Worm (Caenorhabditis elegans) whole organism, L1 larva: ENCODE data around the gene C27D9.2.

ENCODE experiments used
- F16B12.6 ChIP-seq: fragments of 150-350 bp; optimal IDR thresholded peaks from 2 replicates; lab custom pipeline; 2014; ENCODE audit warnings: missing biosample characterization, missing genetic modification characterization
- Y116A8C.19 ChIP-seq: sonication (generic microtip); optimal IDR thresholded peaks from 2 replicates; lab custom pipeline; 2016; ENCODE audit warnings: missing compliant biosample characterization, missing genetic modification characterization, borderline replicate concordance
- aha-1 ChIP-seq: fragments of 150-350 bp; optimal IDR thresholded peaks from 2 replicates; lab custom pipeline; 2014; ENCODE audit warnings: missing biosample characterization, missing genetic modification characterization
- aly-2 ChIP-seq: fragments of 150-350 bp; optimal IDR thresholded peaks from 2 replicates; lab custom pipeline; 2014; ENCODE audit warnings: missing biosample characterization, missing genetic modification characterization
- blmp-1 ChIP-seq: fragments of 150-350 bp; optimal IDR thresholded peaks from 2 replicates; lab custom pipeline; 2014; ENCODE audit warnings: missing biosample characterization, missing genetic modification characterization
- ceh-63 ChIP-seq: fragments of 200-800 bp; sonication (Bioruptor generic); optimal IDR thresholded peaks from 2 replicates; lab custom pipeline; 2018; ENCODE audit warnings: mild to moderate bottlenecking, missing genetic modification characterization, missing compliant biosample characterization
- ceh-88 ChIP-seq: fragments of 200-800 bp; sonication (Bioruptor generic); IDR thresholded peaks from 2 replicates; pipeline ENCODE4 v1.3.6; 2022; ENCODE audit warnings: missing genetic modification characterization, missing compliant biosample characterization
- ceh-90 ChIP-seq: sonication (generic microtip); optimal IDR thresholded peaks from 2 replicates; lab custom pipeline; 2016; ENCODE audit warnings: missing genetic modification characterization, missing compliant biosample characterization
- efl-1 ChIP-seq, 4 experiments: fragments of 150-350 bp; optimal IDR thresholded peaks in 3 of 4; peaks in 1 of 4; 1 replicate in 1 of 4; 2 replicates in 3 of 4; lab custom pipeline; 2014; ENCODE audit warnings: missing biosample characterization in 2 of 4, missing genetic modification characterization in 2 of 4, missing genetic modification reagents in 2 of 4
- egl-13 ChIP-seq: sonication (generic microtip); optimal IDR thresholded peaks from 2 replicates; lab custom pipeline; 2016; ENCODE audit warnings: missing genotype, missing genetic modification reagents, missing genetic modification characterization, missing compliant biosample characterization
- egl-27 ChIP-seq, 2 experiments: fragments of 150-350 bp in 1 of 2; sonication (generic microtip); optimal IDR thresholded peaks; 3 replicates each; lab custom pipeline; 2017 to 2018; ENCODE audit warnings: missing biosample characterization in 2 of 2, missing genetic modification characterization in 2 of 2, missing genetic modification reagents in 2 of 2
- elt-2 ChIP-seq: sonication (generic microtip); optimal IDR thresholded peaks from 2 replicates; lab custom pipeline; 2016; ENCODE audit warnings: missing genetic modification characterization, mild to moderate bottlenecking, inconsistent platforms, missing compliant biosample characterization, missing genetic modification reagents
- elt-3 ChIP-seq, 6 experiments: fragments of 150-350 bp in 1 of 6; sonication (generic microtip); optimal IDR thresholded peaks; 2 replicates each; lab custom pipeline; 2017 to 2018; ENCODE audit warnings: missing biosample characterization in 6 of 6, missing genetic modification characterization in 6 of 6, inconsistent platforms in 1 of 6
- ets-5 ChIP-seq: fragments of 200-800 bp; sonication (Bioruptor generic); IDR thresholded peaks from 2 replicates; pipeline ENCODE4 v1.3.6; 2022; ENCODE audit warnings: missing genetic modification characterization, missing compliant biosample characterization
- fkh-10 ChIP-seq: sonication (generic microtip); optimal IDR thresholded peaks from 2 replicates; lab custom pipeline; 2017; ENCODE audit warnings: missing biosample characterization, missing genetic modification reagents, missing genetic modification characterization
- fkh-4 ChIP-seq: sonication (generic microtip); optimal IDR thresholded peaks from 2 replicates; lab custom pipeline; 2016; ENCODE audit warnings: missing compliant biosample characterization, missing genetic modification characterization, borderline replicate concordance
- fkh-8 ChIP-seq: sonication (generic microtip); optimal IDR thresholded peaks from 2 replicates; lab custom pipeline; 2016; ENCODE audit warnings: mild to moderate bottlenecking, missing genetic modification characterization, missing compliant biosample characterization
- fos-1 ChIP-seq: fragments of 150-350 bp; optimal IDR thresholded peaks from 2 replicates; lab custom pipeline; 2014; ENCODE audit warnings: missing biosample characterization, missing genetic modification characterization
- hlh-4 ChIP-seq: sonication (generic microtip); optimal IDR thresholded peaks from 2 replicates; lab custom pipeline; 2016; ENCODE audit warnings: mild to moderate bottlenecking, missing genetic modification characterization, missing compliant biosample characterization
- irx-1 ChIP-seq: sonication (generic microtip); optimal IDR thresholded peaks from 2 replicates; lab custom pipeline; 2016; ENCODE audit warnings: missing genetic modification characterization, missing compliant biosample characterization
- jun-1 ChIP-seq: fragments of 150-350 bp; optimal IDR thresholded peaks from 2 replicates; lab custom pipeline; 2014; ENCODE audit warnings: missing biosample characterization, missing genetic modification reagents, missing genetic modification characterization
- lin-14 ChIP-seq: fragments of 200-800 bp; sonication (Bioruptor generic); optimal IDR thresholded peaks from 2 replicates; lab custom pipeline; 2018; ENCODE audit warnings: mild to moderate bottlenecking, missing genetic modification characterization, moderate library complexity, missing compliant biosample characterization
- lin-35 ChIP-seq, 2 experiments: fragments of 150-350 bp; optimal IDR thresholded peaks; 2 replicates each; lab custom pipeline; 2014; ENCODE audit warnings: missing biosample characterization in 2 of 2, missing genetic modification characterization in 2 of 2, missing genetic modification reagents in 2 of 2
- lsy-2 ChIP-seq, 2 experiments: fragments of 150-350 bp; optimal IDR thresholded peaks; 2 replicates each; lab custom pipeline; 2014; ENCODE audit warnings: missing biosample characterization in 2 of 2, missing genetic modification characterization in 2 of 2
- mab-9 ChIP-seq: fragments of 200-800 bp; sonication (Bioruptor generic); IDR thresholded peaks from 2 replicates; pipeline ENCODE4 v1.3.6; 2022; ENCODE audit warnings: missing genetic modification reagents, missing genetic modification characterization, missing compliant biosample characterization
- mdl-1 ChIP-seq, 2 experiments: fragments of 150-350 bp; optimal IDR thresholded peaks; 2 replicates each; lab custom pipeline; 2014 to 2017; ENCODE audit warnings: missing biosample characterization in 2 of 2, missing genetic modification characterization in 2 of 2, inconsistent platforms in 1 of 2
- mef-2 ChIP-seq: fragments of 150-350 bp; optimal IDR thresholded peaks from 2 replicates; lab custom pipeline; 2014; ENCODE audit warnings: missing biosample characterization, missing genetic modification characterization
- mep-1 ChIP-seq: fragments of 150-350 bp; optimal IDR thresholded peaks from 2 replicates; lab custom pipeline; 2014; ENCODE audit warnings: missing biosample characterization, missing genetic modification characterization
- nhr-19 ChIP-seq: fragments of 200-800 bp; sonication (Bioruptor generic); conservative IDR thresholded peaks from 2 replicates; pipeline ENCODE4 v1.3.6; 2022; ENCODE audit warnings: missing genetic modification characterization, missing compliant biosample characterization
- nhr-20 ChIP-seq: sonication (generic microtip); optimal IDR thresholded peaks from 2 replicates; lab custom pipeline; 2016; ENCODE audit warnings: mild to moderate bottlenecking, missing genetic modification characterization, missing compliant biosample characterization
- nhr-28 ChIP-seq: fragments of 150-350 bp; optimal IDR thresholded peaks from 2 replicates; lab custom pipeline; 2014; ENCODE audit warnings: missing biosample characterization, missing genetic modification characterization
- nhr-47 ChIP-seq: sonication (generic microtip); optimal IDR thresholded peaks from 2 replicates; lab custom pipeline; 2016; ENCODE audit warnings: mild to moderate bottlenecking, missing genetic modification characterization, moderate library complexity, missing compliant biosample characterization
- nhr-71 ChIP-seq: sonication (generic microtip); optimal IDR thresholded peaks from 2 replicates; lab custom pipeline; 2016; ENCODE audit warnings: mild to moderate bottlenecking, missing genetic modification characterization, moderate library complexity, missing compliant biosample characterization
- nhr-85 ChIP-seq: sonication (generic microtip); peaks from one replicate; lab custom pipeline; 2016; ENCODE audit warnings: missing genetic modification characterization, inconsistent platforms, missing compliant biosample characterization
- pqm-1 ChIP-seq: sonication (generic microtip); optimal IDR thresholded peaks from 3 replicates; lab custom pipeline; 2017; ENCODE audit warnings: missing biosample characterization, missing genetic modification characterization
- rnt-1 ChIP-seq: sonication (generic microtip); optimal IDR thresholded peaks from 2 replicates; lab custom pipeline; 2016; ENCODE audit warnings: mild to moderate bottlenecking, missing genetic modification characterization, moderate library complexity, missing compliant biosample characterization
- skn-1 ChIP-seq: fragments of 150-350 bp; optimal IDR thresholded peaks from 2 replicates; lab custom pipeline; 2014; ENCODE audit warnings: missing biosample characterization, missing genetic modification characterization
- snu-23 ChIP-seq: sonication (generic microtip); optimal IDR thresholded peaks from 2 replicates; lab custom pipeline; 2016; ENCODE audit warnings: missing genetic modification characterization, missing compliant biosample characterization
- sox-4 ChIP-seq: sonication (generic microtip); optimal IDR thresholded peaks from 2 replicates; lab custom pipeline; 2016; ENCODE audit warnings: missing genetic modification characterization, missing compliant biosample characterization
- sptf-1 ChIP-seq: fragments of 150-350 bp; optimal IDR thresholded peaks from 2 replicates; lab custom pipeline; 2014; ENCODE audit warnings: missing biosample characterization, missing genetic modification characterization
- swsn-7 ChIP-seq: sonication (generic microtip); optimal IDR thresholded peaks from 2 replicates; lab custom pipeline; 2016; ENCODE audit warnings: missing genetic modification characterization, missing compliant biosample characterization
- tbx-2 ChIP-seq: sonication (generic microtip); optimal IDR thresholded peaks from 2 replicates; lab custom pipeline; 2016; ENCODE audit warnings: missing genetic modification characterization, missing compliant biosample characterization
- tlp-1 ChIP-seq: fragments of 150-350 bp; optimal IDR thresholded peaks from 2 replicates; lab custom pipeline; 2014; ENCODE audit warnings: missing biosample characterization, missing genetic modification characterization
- unc-62 ChIP-seq: fragments of 150-350 bp; optimal IDR thresholded peaks from 2 replicates; lab custom pipeline; 2014; ENCODE audit warnings: missing biosample characterization, missing genetic modification reagents, missing genetic modification characterization
- xbp-1 ChIP-seq: sonication (generic microtip); optimal IDR thresholded peaks from 2 replicates; lab custom pipeline; 2016; ENCODE audit warnings: missing genetic modification characterization, missing compliant biosample characterization
- zag-1 ChIP-seq: fragments of 150-350 bp; optimal IDR thresholded peaks from 2 replicates; lab custom pipeline; 2014; ENCODE audit warnings: missing biosample characterization, missing genetic modification characterization
- zip-4 ChIP-seq: fragments of 200-800 bp; sonication (Bioruptor generic); optimal IDR thresholded peaks from 2 replicates; lab custom pipeline; 2018; ENCODE audit warnings: mild to moderate bottlenecking, missing genetic modification characterization, moderate library complexity, missing compliant biosample characterization

C27D9.2 gene

DNA sequence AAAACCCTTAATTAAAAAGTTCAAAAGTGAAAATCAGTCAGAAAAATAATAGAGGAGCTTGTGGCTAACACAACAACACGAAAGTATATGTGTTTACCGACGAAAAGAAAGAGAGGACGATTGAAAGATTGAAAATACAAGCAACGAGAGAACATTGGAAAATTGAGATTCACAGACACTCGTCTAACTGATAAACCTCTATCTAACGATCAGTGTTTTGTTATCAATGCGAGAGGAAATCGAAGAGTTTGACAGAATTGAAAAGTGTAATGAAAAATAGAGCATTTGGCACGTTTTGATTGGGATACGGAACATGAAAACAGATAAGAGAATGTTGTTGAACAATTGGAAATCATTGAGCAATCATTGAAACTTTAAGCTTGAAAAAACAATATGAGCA lies 28.0 kb downstream of the C27D9.2 start:
- TF ChIP-seq ceh-88 (GFP tag; lab: Robert Waterston, UW) = no peak
- TF ChIP-seq tbx-2 (tag; lab: Kevin White, UChicago) = no peak
- TF ChIP-seq ceh-90 (tag; lab: Kevin White, UChicago) = no peak
- no peak for TF ChIP-seq zag-1 (tag; lab: Kevin White, UChicago)
- TF ChIP-seq mab-9 (GFP tag; lab: Robert Waterston, UW) = no peak
- no peak for TF ChIP-seq hlh-4 (tag; lab: Kevin White, UChicago)
- TF ChIP-seq ceh-63 (GFP tag; lab: Kevin White, UChicago) = no peak
- TF ChIP-seq nhr-85 = no peak
- peak; percentile 35 for TF ChIP-seq pqm-1 (tag; lab: Kevin White, UChicago)
- TF ChIP-seq zip-4 = no peak
- peak in 1 of 2 experiments; percentile 38 for TF ChIP-seq lsy-2 (tag; optimal IDR thresholded peaks at IDR 0.05; lab: Kevin White, UChicago)
- TF ChIP-seq efl-1 (optimal IDR thresholded peaks at IDR 0.05; lab: Kevin White, UChicago) = peak in 1 of 2 experiments; percentile 7
- TF ChIP-seq efl-1 (GFP tag; optimal IDR thresholded peaks at IDR 0.05 in 1 of 2; lab: Kevin White, UChicago) = peak in 1 of 2 experiments; percentile 85
- TF ChIP-seq nhr-20 (tag; lab: Kevin White, UChicago) = peak; percentile 29
- TF ChIP-seq nhr-28 (tag; lab: Kevin White, UChicago) = no peak
- TF ChIP-seq swsn-7 (tag; lab: Kevin White, UChicago) = no peak
- peak; percentile 97 for TF ChIP-seq elt-2 (tag; lab: Kevin White, UChicago)
- TF ChIP-seq sptf-1 (tag; lab: Kevin White, UChicago) = no peak
- TF ChIP-seq lin-14 (GFP tag; lab: Kevin White, UChicago) = peak; percentile 82
- no peak for TF ChIP-seq egl-13 (tag; lab: Kevin White, UChicago)
- TF ChIP-seq elt-3 (tag; optimal IDR thresholded peaks at IDR 0.05; lab: Kevin White, UChicago) = peak in 4 of 6 experiments; percentile 4 to 71 (median 39)
- no peak for TF ChIP-seq mdl-1 (tag; optimal IDR thresholded peaks at IDR 0.05; lab: Kevin White, UChicago)
- TF ChIP-seq lin-35 (GFP tag; optimal IDR thresholded peaks at IDR 0.05; lab: Kevin White, UChicago) = peak in 1 of 2 experiments; percentile 51
- no peak for TF ChIP-seq F16B12.6
- TF ChIP-seq blmp-1 (tag; lab: Kevin White, UChicago) = peak; percentile 12
- no peak for TF ChIP-seq tlp-1 (tag; lab: Kevin White, UChicago)
- TF ChIP-seq fos-1 (tag; lab: Kevin White, UChicago) = no peak
- no peak for TF ChIP-seq xbp-1 (tag; lab: Kevin White, UChicago)
- peak; percentile 44 for TF ChIP-seq rnt-1 (tag; lab: Kevin White, UChicago)
- TF ChIP-seq mep-1 (tag; lab: Kevin White, UChicago) = peak; percentile 3
- TF ChIP-seq snu-23 (GFP tag; lab: Kevin White, UChicago) = peak; percentile 33
- no peak for TF ChIP-seq unc-62
- TF ChIP-seq aha-1 = no peak
- no peak for TF ChIP-seq Y116A8C.19 (tag; lab: Kevin White, UChicago)
- no peak for TF ChIP-seq ets-5 (GFP tag; lab: Robert Waterston, UW)
- peak; percentile 55 for TF ChIP-seq nhr-71
- TF ChIP-seq sox-4 (tag; lab: Kevin White, UChicago) = no peak
- TF ChIP-seq jun-1 (tag; lab: Kevin White, UChicago) = no peak
- TF ChIP-seq egl-27 (tag; optimal IDR thresholded peaks at IDR 0.05; lab: Kevin White, UChicago) = no peak

- TF ChIP-seq irx-1 (tag; lab: Kevin White, UChicago) = no peak
- TF ChIP-seq lsy-2 (tag; optimal IDR thresholded peaks at IDR 0.05; lab: Kevin White, UChicago) = no peak
- TF ChIP-seq swsn-7 (tag; lab: Kevin White, UChicago) = no peak
- TF ChIP-seq nhr-71 = no peak
- TF ChIP-seq zag-1 (tag; lab: Kevin White, UChicago) = no peak
- TF ChIP-seq skn-1 (tag; lab: Kevin White, UChicago) = no peak
- TF ChIP-seq fkh-8 (tag; lab: Kevin White, UChicago) = no peak
- TF ChIP-seq fkh-4 (tag; lab: Kevin White, UChicago) = no peak
- TF ChIP-seq ets-5 (GFP tag; lab: Robert Waterston, UW) = no peak
- no peak for TF ChIP-seq ceh-88 (GFP tag; lab: Robert Waterston, UW)
- no peak for TF ChIP-seq aly-2 (tag; lab: Kevin White, UChicago)
- TF ChIP-seq mef-2 (tag; lab: Kevin White, UChicago) = no peak
- TF ChIP-seq nhr-47 (tag; lab: Kevin White, UChicago) = no peak
- no peak for TF ChIP-seq fkh-10 (GFP tag; lab: Kevin White, UChicago)
- no peak for TF ChIP-seq nhr-19
Measured at ce11 chrII:4727769-4728168, 28.9 kb downstream of the C27D9.2 start, which contains the start of gene ttr-41. ttr-41 (minus strand) TSS chrII:4727869.
